Worm (Caenorhabditis elegans): ENCODE measurements around the gene slc-17.5.

ce11 chrV:8304461-8305195, 19.9 kb upstream of the slc-17.5 start, which contains the start of gene W02D7.11:
- TF ChIP-seq ztf-29 (GFP tag; IDR thresholded peaks at IDR 0.05): no peak
- TF ChIP-seq ztf-23 (GFP tag; IDR thresholded peaks at IDR 0.05): no peak
- TF ChIP-seq klf-2 (GFP tag; conservative IDR thresholded peaks at IDR 0.05): no peak
- TF ChIP-seq tab-1 (GFP tag; IDR thresholded peaks at IDR 0.05): no peak
- TF ChIP-seq flt-1 (GFP tag; IDR thresholded peaks at IDR 0.05): no peak
- TF ChIP-seq T22C8.4 (GFP tag; IDR thresholded peaks at IDR 0.05): no peak
